Worm (Caenorhabditis elegans) whole organism, L4 larva: ENCODE data around the gene F46B6.2.

Source experiments
- D1046.2 ChIP-seq: fragments of 200-800 bp; sonication (Bioruptor generic); IDR thresholded peaks from 2 replicates; pipeline ENCODE4 v1.3.6; 2022; ENCODE audit warnings: missing genetic modification characterization, missing compliant biosample characterization
- F44E2.7 ChIP-seq: fragments of 200-800 bp; sonication (Bioruptor generic); IDR thresholded peaks from 2 replicates; pipeline ENCODE4 v2.1.2; 2022; ENCODE audit warnings: missing genetic modification characterization, missing compliant biosample characterization
- F49E8.2 ChIP-seq: sonication (generic microtip); optimal IDR thresholded peaks from 2 replicates; lab custom pipeline; 2016; ENCODE audit warnings: missing compliant biosample characterization, mild to moderate bottlenecking, missing genetic modification characterization, borderline replicate concordance
- Y48G9A.11 ChIP-seq: fragments of 200-800 bp; sonication (Bioruptor generic); IDR thresholded peaks from 2 replicates; pipeline ENCODE4 v1.3.6; 2022; ENCODE audit warnings: missing genetic modification reagents, missing genetic modification characterization, missing compliant biosample characterization
- Y75B8A.6 ChIP-seq: fragments of 200-800 bp; sonication (Bioruptor generic); IDR thresholded peaks from 2 replicates; pipeline ENCODE4 v1.3.6; 2022; ENCODE audit warnings: missing genetic modification reagents, missing genetic modification characterization, missing compliant biosample characterization
- ZK337.2 ChIP-seq: fragments of 200-800 bp; sonication (Bioruptor generic); IDR thresholded peaks from 2 replicates; pipeline ENCODE4 v1.3.6; 2022; ENCODE audit warnings: missing genetic modification reagents, missing genetic modification characterization, missing compliant biosample characterization
- aha-1 ChIP-seq: fragments of 150-350 bp; peaks from one replicate; lab custom pipeline; 2014; ENCODE audit warnings: missing biosample characterization, missing genetic modification characterization
- aly-2 ChIP-seq: sonication (generic microtip); optimal IDR thresholded peaks from 2 replicates; lab custom pipeline; 2018; ENCODE audit warnings: missing biosample characterization, missing genetic modification characterization
- arid-1 ChIP-seq: fragments of 200-800 bp; sonication (Bioruptor generic); conservative IDR thresholded peaks from 2 replicates; pipeline ENCODE4 v1.3.6; 2022; ENCODE audit warnings: missing genetic modification reagents, missing genetic modification characterization, missing compliant biosample characterization
- ceh-20 ChIP-seq: fragments of 200-800 bp; sonication (Bioruptor generic); IDR thresholded peaks from 2 replicates; pipeline ENCODE4 v1.3.6; 2022; ENCODE audit warnings: missing genetic modification reagents, missing genetic modification characterization, missing compliant biosample characterization
- ceh-82 ChIP-seq: sonication (generic microtip); optimal IDR thresholded peaks from 2 replicates; lab custom pipeline; 2017; ENCODE audit warnings: missing biosample characterization, missing genetic modification characterization
- ctbp-1 ChIP-seq: fragments of 200-800 bp; sonication (Bioruptor generic); IDR thresholded peaks from 2 replicates; pipeline ENCODE4 v1.3.6; 2022; ENCODE audit warnings: missing genetic modification reagents, missing genetic modification characterization, missing compliant biosample characterization
- daf-12 ChIP-seq: fragments of 150-350 bp; optimal IDR thresholded peaks from 2 replicates; lab custom pipeline; 2014; ENCODE audit warnings: missing biosample characterization, missing genetic modification reagents, missing genetic modification characterization
- dmd-8 ChIP-seq: fragments of 200-800 bp; sonication (Bioruptor generic); IDR thresholded peaks from 2 replicates; pipeline ENCODE4 v1.3.6; 2022; ENCODE audit warnings: missing genetic modification characterization, missing compliant biosample characterization
- dmd-9 ChIP-seq: fragments of 200-800 bp; sonication (Bioruptor generic); IDR thresholded peaks from 2 replicates; pipeline ENCODE4 v1.3.6; 2022; ENCODE audit warnings: missing genetic modification reagents, missing genetic modification characterization, missing compliant biosample characterization
- gei-8 ChIP-seq: fragments of 200-800 bp; sonication (Bioruptor generic); optimal IDR thresholded peaks from 2 replicates; lab custom pipeline; 2018; ENCODE audit warnings: mild to moderate bottlenecking, missing genetic modification characterization, missing compliant biosample characterization
- hlh-30 ChIP-seq: sonication (generic microtip); optimal IDR thresholded peaks from 2 replicates; lab custom pipeline; 2017; ENCODE audit warnings: antibody characterized with exemption, mild to moderate bottlenecking, missing genetic modification characterization, missing compliant biosample characterization; ENCODE audit not compliant: insufficient read depth
- lin-13 ChIP-seq: fragments of 150-350 bp; optimal IDR thresholded peaks from 2 replicates; lab custom pipeline; 2014; ENCODE audit warnings: missing biosample characterization, missing genetic modification reagents, missing genetic modification characterization
- lsy-2 ChIP-seq, 2 experiments: fragments of 150-350 bp in 1 of 2; sonication (generic microtip) in 1 of 2; optimal IDR thresholded peaks; 2 replicates each; lab custom pipeline; 2014 to 2017; ENCODE audit warnings: missing biosample characterization in 2 of 2, missing genetic modification characterization in 2 of 2
- madf-9 ChIP-seq: fragments of 200-800 bp; sonication (Bioruptor generic); conservative IDR thresholded peaks from 2 replicates; pipeline ENCODE4 v1.3.6; 2022; ENCODE audit warnings: missing genetic modification reagents, missing genetic modification characterization, missing compliant biosample characterization
- mdt-29 ChIP-seq: fragments of 200-800 bp; sonication (Bioruptor generic); IDR thresholded peaks from 2 replicates; pipeline ENCODE4 v1.3.6; 2022; ENCODE audit warnings: missing genetic modification reagents, missing genetic modification characterization, missing compliant biosample characterization
- mep-1 ChIP-seq: fragments of 150-350 bp; sonication (generic microtip); optimal IDR thresholded peaks from 3 replicates; lab custom pipeline; 2014; ENCODE audit warnings: missing biosample characterization, missing genetic modification characterization
- mxl-2 ChIP-seq: fragments of 200-800 bp; sonication (Bioruptor generic); conservative IDR thresholded peaks from 2 replicates; pipeline ENCODE4 v1.3.6; 2022; ENCODE audit warnings: missing genetic modification reagents, missing genetic modification characterization, missing compliant biosample characterization
- nhr-102 ChIP-seq: sonication (generic microtip); optimal IDR thresholded peaks from 2 replicates; lab custom pipeline; 2016; ENCODE audit warnings: mild to moderate bottlenecking, missing genetic modification characterization, moderate library complexity, missing compliant biosample characterization
- nhr-11 ChIP-seq: fragments of 150-350 bp; optimal IDR thresholded peaks from 2 replicates; lab custom pipeline; 2014; ENCODE audit warnings: missing biosample characterization, missing genetic modification characterization
- nhr-111 ChIP-seq: fragments of 200-800 bp; sonication (Bioruptor generic); optimal IDR thresholded peaks from 2 replicates; lab custom pipeline; 2018; ENCODE audit warnings: mild to moderate bottlenecking, missing genetic modification characterization, missing compliant biosample characterization
- nhr-237 ChIP-seq: sonication (generic microtip); optimal IDR thresholded peaks from 2 replicates; lab custom pipeline; 2017; ENCODE audit warnings: missing biosample characterization, missing genetic modification characterization
- nhr-28 ChIP-seq: fragments of 150-350 bp; optimal IDR thresholded peaks from 2 replicates; lab custom pipeline; 2014; ENCODE audit warnings: missing biosample characterization, missing genetic modification characterization
- nhr-42 ChIP-seq: fragments of 200-800 bp; sonication (Bioruptor generic); IDR thresholded peaks from 2 replicates; pipeline ENCODE4 v1.3.6; 2022; ENCODE audit warnings: missing genetic modification characterization, missing compliant biosample characterization
- nhr-6 ChIP-seq: fragments of 150-350 bp; optimal IDR thresholded peaks from 2 replicates; lab custom pipeline; 2014; ENCODE audit warnings: missing biosample characterization, missing genetic modification characterization
- nhr-76 ChIP-seq: fragments of 150-350 bp; optimal IDR thresholded peaks from 2 replicates; lab custom pipeline; 2014; ENCODE audit warnings: missing biosample characterization, missing genetic modification characterization
- sdz-12 ChIP-seq: fragments of 200-800 bp; sonication (Bioruptor generic); optimal IDR thresholded peaks from 2 replicates; lab custom pipeline; 2018; ENCODE audit warnings: mild to moderate bottlenecking, missing genetic modification characterization, missing compliant biosample characterization
- set-16 ChIP-seq: fragments of 200-800 bp; sonication (Bioruptor generic); IDR thresholded peaks from 2 replicates; pipeline ENCODE4 v1.3.6; 2022; ENCODE audit warnings: missing genetic modification reagents, missing genetic modification characterization, missing compliant biosample characterization
- snpc-1.2 ChIP-seq: fragments of 200-800 bp; sonication (Bioruptor generic); IDR thresholded peaks from 2 replicates; pipeline ENCODE4 v1.3.6; 2022; ENCODE audit warnings: missing genetic modification reagents, missing genetic modification characterization, missing compliant biosample characterization
- tra-1 ChIP-seq: fragments of 200-800 bp; sonication (Bioruptor generic); IDR thresholded peaks from 2 replicates; pipeline ENCODE4 v1.3.6; 2022; ENCODE audit warnings: missing genetic modification reagents, missing genetic modification characterization, missing compliant biosample characterization
- vab-7 ChIP-seq: fragments of 200-800 bp; sonication (Bioruptor generic); IDR thresholded peaks from 2 replicates; pipeline ENCODE4 v1.3.6; 2022; ENCODE audit warnings: missing genetic modification reagents, missing genetic modification characterization, missing compliant biosample characterization
- zip-2 ChIP-seq: fragments of 150-350 bp; optimal IDR thresholded peaks from 2 replicates; lab custom pipeline; 2014; ENCODE audit warnings: missing biosample characterization, missing genetic modification characterization
- ztf-11 ChIP-seq: fragments of 150-350 bp; optimal IDR thresholded peaks from 2 replicates; lab custom pipeline; 2014; ENCODE audit warnings: missing biosample characterization, missing genetic modification characterization

F46B6.2 gene

ce11 chrV:9801965-9802364 is 29.9 kb downstream of the F46B6.2 start, which contains the start of gene F46B6.10:
TSS of gene F46B6.10 (minus strand) at chrV:9802065.
- TF ChIP-seq dmd-9 (GFP tag; lab: Robert Waterston, UW) (no peak), lin-13 (no peak), madf-9 (no peak), nhr-11 (tag; lab: Kevin White, UChicago) (no peak), sdz-12 (no peak), snpc-1.2 (GFP tag; lab: Robert Waterston, UW) (no peak), hlh-30 (tag; lab: Kevin White, UChicago) (no peak), set-16 (no peak), F44E2.7 (GFP tag; lab: Robert Waterston, UW) (no peak)

- TF ChIP-seq nhr-6 (no peak), mdt-29 (GFP tag; lab: Robert Waterston, UW) (no peak), nhr-76 (no peak), aly-2 (tag; lab: Kevin White, UChicago) (no peak)
Observed at ce11 chrV:9803176-9803575, 31.1 kb downstream of the F46B6.2 start, which contains the start of gene sru-39. TSS of gene sru-39 (plus strand) at chrV:9803476.

- TF ChIP-seq zip-2 (tag; lab: Kevin White, UChicago) = no peak
- no peak for TF ChIP-seq nhr-6
- no peak for TF ChIP-seq gei-8
- TF ChIP-seq daf-12 (tag; lab: Kevin White, UChicago) = no peak
- no peak for TF ChIP-seq ZK337.2 (GFP tag; lab: Robert Waterston, UW)
- no peak for TF ChIP-seq vab-7 (GFP tag; lab: Robert Waterston, UW)
- no peak for TF ChIP-seq ctbp-1 (GFP tag; lab: Robert Waterston, UW)
- no peak for TF ChIP-seq nhr-102 (tag; lab: Kevin White, UChicago)
- no peak for TF ChIP-seq ztf-11 (tag; lab: Kevin White, UChicago)
- no peak for TF ChIP-seq ceh-82
- TF ChIP-seq nhr-42 = no peak
- no peak for TF ChIP-seq D1046.2
- no peak for TF ChIP-seq mxl-2 (GFP tag; lab: Robert Waterston, UW)
Observed at ce11 chrV:9805161-9805560, 33.1 kb downstream of the F46B6.2 start, which contains the start of gene sru-37. TSS of gene sru-37 (plus strand) at chrV:9805461.

- TF ChIP-seq F49E8.2 (tag; lab: Kevin White, UChicago) (no peak), dmd-8 (GFP tag; lab: Robert Waterston, UW) (no peak), tra-1 (GFP tag; lab: Robert Waterston, UW) (no peak), nhr-11 (tag; lab: Kevin White, UChicago) (no peak), mxl-2 (GFP tag; lab: Robert Waterston, UW) (no peak), dmd-9 (GFP tag; lab: Robert Waterston, UW) (no peak), mep-1 (tag; lab: Kevin White, UChicago) (no peak), aha-1 (tag; lab: Kevin White, UChicago) (no peak)
Observed at ce11 chrV:9811154-9811553, 39.1 kb downstream of the F46B6.2 start, which contains the start of gene sru-29. TSS of gene sru-29 (plus strand) at chrV:9811454.

ce11 chrV:9812216-9812615 is 40.1 kb downstream of the F46B6.2 start:
- no peak for TF ChIP-seq mdt-29 (GFP tag; lab: Robert Waterston, UW)
- TF ChIP-seq nhr-28 (tag; lab: Kevin White, UChicago) = no peak
- peak; percentile 93 for TF ChIP-seq aha-1 (tag; lab: Kevin White, UChicago)
- no peak for TF ChIP-seq arid-1 (GFP tag; lab: Robert Waterston, UW)

ce11 chrV:9813527-9813926 is 41.4 kb downstream of the F46B6.2 start, which contains the start of gene sru-30:
TSS of gene sru-30 (plus strand) at chrV:9813827.
- no peak for TF ChIP-seq F49E8.2 (tag; lab: Kevin White, UChicago)
- TF ChIP-seq ceh-20 (GFP tag; lab: Robert Waterston, UW) = no peak
- TF ChIP-seq Y75B8A.6 (GFP tag; lab: Robert Waterston, UW) = no peak
- TF ChIP-seq Y48G9A.11 = no peak
- no peak for TF ChIP-seq nhr-111
- TF ChIP-seq lsy-2 (tag; optimal IDR thresholded peaks at IDR 0.05; lab: Kevin White, UChicago) = no peak
- no peak for TF ChIP-seq mxl-2 (GFP tag; lab: Robert Waterston, UW)
- TF ChIP-seq dmd-9 (GFP tag; lab: Robert Waterston, UW) = no peak
- TF ChIP-seq nhr-237 (tag; lab: Kevin White, UChicago) = no peak
- TF ChIP-seq nhr-42 = no peak
